Worm (Caenorhabditis elegans) whole organism, L3 larva: ENCODE results near the gene sma-6.
A peak's percentile ranks its signal among the peaks of the same experiment; 100 is the strongest.

Experiments
- R02D3.7 ChIP-seq: fragments of 150-350 bp; optimal IDR thresholded peaks from 2 replicates; lab custom pipeline; 2014; ENCODE audit warnings: missing biosample characterization, missing genetic modification characterization
- ZK546.5 ChIP-seq: sonication (generic microtip); optimal IDR thresholded peaks from 2 replicates; lab custom pipeline; 2017; ENCODE audit warnings: missing biosample characterization, missing genetic modification characterization
- aly-2 ChIP-seq: fragments of 150-350 bp; optimal IDR thresholded peaks from 2 replicates; lab custom pipeline; 2014; ENCODE audit warnings: missing biosample characterization, missing genetic modification characterization
- ama-1 ChIP-seq: fragments of 150-350 bp; optimal IDR thresholded peaks from 2 replicates; lab custom pipeline; 2018
- ceh-16 ChIP-seq: sonication (generic microtip); optimal IDR thresholded peaks from 2 replicates; lab custom pipeline; 2017; ENCODE audit warnings: missing biosample characterization, missing genetic modification characterization
- ceh-28 ChIP-seq: fragments of 150-350 bp; optimal IDR thresholded peaks from 2 replicates; lab custom pipeline; 2014; ENCODE audit warnings: missing biosample characterization, missing genetic modification reagents, missing genetic modification characterization
- ceh-82 ChIP-seq: fragments of 150-350 bp; optimal IDR thresholded peaks from 2 replicates; lab custom pipeline; 2014; ENCODE audit warnings: missing biosample characterization, missing genetic modification characterization
- daf-12 ChIP-seq: fragments of 150-350 bp; optimal IDR thresholded peaks from 2 replicates; lab custom pipeline; 2014; ENCODE audit warnings: missing biosample characterization, missing genetic modification reagents, missing genetic modification characterization
- egl-5 ChIP-seq: fragments of 150-350 bp; optimal IDR thresholded peaks from 2 replicates; lab custom pipeline; 2017; ENCODE audit warnings: missing biosample characterization, missing genetic modification reagents, missing genetic modification characterization, inconsistent platforms
- elt-1 ChIP-seq: fragments of 150-350 bp; optimal IDR thresholded peaks from 2 replicates; lab custom pipeline; 2014; ENCODE audit warnings: missing biosample characterization, missing genetic modification characterization
- elt-2 ChIP-seq: sonication (generic microtip); optimal IDR thresholded peaks from 2 replicates; lab custom pipeline; 2016; ENCODE audit warnings: missing genetic modification reagents, mild to moderate bottlenecking, missing genetic modification characterization, missing compliant biosample characterization
- elt-3 ChIP-seq, 3 experiments: fragments of 150-350 bp in 1 of 3; sonication (generic microtip) in 2 of 3; optimal IDR thresholded peaks; 2 replicates in 2 of 3; 4 replicates in 1 of 3; lab custom pipeline; 2014 to 2017; ENCODE audit warnings: missing biosample characterization in 3 of 3, missing genetic modification characterization in 3 of 3
- fkh-10 ChIP-seq: sonication (generic microtip); optimal IDR thresholded peaks from 2 replicates; lab custom pipeline; 2017; ENCODE audit warnings: missing biosample characterization, missing genetic modification reagents, missing genetic modification characterization
- fkh-2 ChIP-seq: fragments of 150-350 bp; optimal IDR thresholded peaks from 2 replicates; lab custom pipeline; 2014; ENCODE audit warnings: missing biosample characterization, missing genetic modification reagents, missing genetic modification characterization
- fos-1 ChIP-seq: fragments of 150-350 bp; optimal IDR thresholded peaks from 2 replicates; lab custom pipeline; 2014; ENCODE audit warnings: missing biosample characterization, missing genetic modification characterization
- hmg-11 ChIP-seq: sonication (generic microtip); optimal IDR thresholded peaks from 2 replicates; lab custom pipeline; 2016; ENCODE audit warnings: missing genetic modification characterization, missing compliant biosample characterization
- jun-1 ChIP-seq: fragments of 150-350 bp; optimal IDR thresholded peaks from 2 replicates; lab custom pipeline; 2014; ENCODE audit warnings: missing biosample characterization, missing genetic modification reagents, missing genetic modification characterization
- lin-15B ChIP-seq: fragments of 150-350 bp; optimal IDR thresholded peaks from 2 replicates; lab custom pipeline; 2014; ENCODE audit warnings: missing biosample characterization, missing genetic modification characterization
- lin-39 ChIP-seq: fragments of 150-350 bp; optimal IDR thresholded peaks from 2 replicates; lab custom pipeline; 2018; ENCODE audit warnings: missing biosample characterization, missing genetic modification reagents, missing genetic modification characterization
- lsy-12 ChIP-seq: sonication (generic microtip); optimal IDR thresholded peaks from 2 replicates; lab custom pipeline; 2016; ENCODE audit warnings: mild to moderate bottlenecking, missing genetic modification characterization, missing compliant biosample characterization
- mdl-1 ChIP-seq: fragments of 150-350 bp; optimal IDR thresholded peaks from 2 replicates; lab custom pipeline; 2014; ENCODE audit warnings: missing biosample characterization, missing genetic modification characterization
- mml-1 ChIP-seq: fragments of 150-350 bp; sonication (generic microtip); optimal IDR thresholded peaks from 3 replicates; lab custom pipeline; 2014; ENCODE audit warnings: missing biosample characterization, missing genetic modification characterization
- nfya-1 ChIP-seq: sonication (generic microtip); optimal IDR thresholded peaks from 2 replicates; lab custom pipeline; 2017; ENCODE audit warnings: missing genetic modification characterization, mild to moderate bottlenecking, missing compliant biosample characterization, antibody characterized with exemption, moderate library complexity; ENCODE audit not compliant: insufficient read depth
- nhr-11 ChIP-seq: fragments of 150-350 bp; optimal IDR thresholded peaks from 2 replicates; lab custom pipeline; 2014; ENCODE audit warnings: missing biosample characterization, missing genetic modification characterization
- nhr-12 ChIP-seq: fragments of 150-350 bp; optimal IDR thresholded peaks from 2 replicates; lab custom pipeline; 2014; ENCODE audit warnings: missing biosample characterization, missing genetic modification characterization
- nhr-23 ChIP-seq: fragments of 150-350 bp; optimal IDR thresholded peaks from 2 replicates; lab custom pipeline; 2014; ENCODE audit warnings: missing biosample characterization, missing genetic modification reagents, missing genetic modification characterization
- nhr-237 ChIP-seq: fragments of 150-350 bp; optimal IDR thresholded peaks from 2 replicates; lab custom pipeline; 2014; ENCODE audit warnings: missing biosample characterization, missing genetic modification characterization
- nhr-25 ChIP-seq: sonication (generic microtip); optimal IDR thresholded peaks from 2 replicates; lab custom pipeline; 2017; ENCODE audit warnings: missing biosample characterization, missing genetic modification characterization
- nhr-28 ChIP-seq: fragments of 150-350 bp; optimal IDR thresholded peaks from 2 replicates; lab custom pipeline; 2014; ENCODE audit warnings: missing biosample characterization, missing genetic modification characterization
- nhr-43 ChIP-seq: sonication (generic microtip); optimal IDR thresholded peaks from 2 replicates; lab custom pipeline; 2016; ENCODE audit warnings: mild to moderate bottlenecking, missing genetic modification characterization, missing compliant biosample characterization; ENCODE audit not compliant: poor library complexity, severe bottlenecking
- nhr-67 ChIP-seq: fragments of 150-350 bp; optimal IDR thresholded peaks from 2 replicates; lab custom pipeline; 2014; ENCODE audit warnings: missing biosample characterization, missing genetic modification characterization
- nhr-76 ChIP-seq: fragments of 150-350 bp; sonication (generic microtip); optimal IDR thresholded peaks from 5 replicates; lab custom pipeline; 2014; ENCODE audit warnings: missing biosample characterization, missing genetic modification characterization
- nhr-77 ChIP-seq: fragments of 150-350 bp; optimal IDR thresholded peaks from 2 replicates; lab custom pipeline; 2014; ENCODE audit warnings: missing biosample characterization, missing genetic modification characterization
- pha-4 ChIP-seq: fragments of 150-350 bp; optimal IDR thresholded peaks from 2 replicates; lab custom pipeline; 2014; ENCODE audit warnings: missing biosample characterization, missing genetic modification reagents, missing genetic modification characterization
- pqm-1 ChIP-seq: fragments of 150-350 bp; optimal IDR thresholded peaks from 2 replicates; lab custom pipeline; 2017; ENCODE audit warnings: missing biosample characterization, missing genetic modification characterization, inconsistent platforms
- sea-2 ChIP-seq: fragments of 150-350 bp; sonication (generic microtip); optimal IDR thresholded peaks from 4 replicates; lab custom pipeline; 2014; ENCODE audit warnings: missing biosample characterization, missing genetic modification reagents, missing genetic modification characterization
- skn-1 ChIP-seq: fragments of 150-350 bp; optimal IDR thresholded peaks from 2 replicates; lab custom pipeline; 2014; ENCODE audit warnings: missing biosample characterization, missing genetic modification characterization
- snpc-4 ChIP-seq: fragments of 150-350 bp; optimal IDR thresholded peaks from 2 replicates; lab custom pipeline; 2014; ENCODE audit warnings: missing biosample characterization, missing genetic modification characterization
- tbx-2 ChIP-seq: sonication (generic microtip); optimal IDR thresholded peaks from 2 replicates; lab custom pipeline; 2016; ENCODE audit warnings: mild to moderate bottlenecking, missing genetic modification characterization, missing compliant biosample characterization
- unc-39 ChIP-seq: sonication (generic microtip); optimal IDR thresholded peaks from 4 replicates; lab custom pipeline; 2017; ENCODE audit warnings: missing biosample characterization, missing genetic modification characterization
- unc-62 ChIP-seq: fragments of 150-350 bp; sonication (generic microtip); optimal IDR thresholded peaks from 4 replicates; lab custom pipeline; 2014; ENCODE audit warnings: missing biosample characterization, missing genetic modification reagents, missing genetic modification characterization
- zag-1 ChIP-seq: fragments of 150-350 bp; optimal IDR thresholded peaks from 2 replicates; lab custom pipeline; 2014; ENCODE audit warnings: missing biosample characterization, missing genetic modification characterization
- ztf-11 ChIP-seq: fragments of 150-350 bp; optimal IDR thresholded peaks from 2 replicates; lab custom pipeline; 2014; ENCODE audit warnings: missing biosample characterization, missing genetic modification characterization
- ztf-4 ChIP-seq: fragments of 150-350 bp; optimal IDR thresholded peaks from 2 replicates; lab custom pipeline; 2014; ENCODE audit warnings: missing biosample characterization, missing genetic modification characterization

Gene sma-6

DNA sequence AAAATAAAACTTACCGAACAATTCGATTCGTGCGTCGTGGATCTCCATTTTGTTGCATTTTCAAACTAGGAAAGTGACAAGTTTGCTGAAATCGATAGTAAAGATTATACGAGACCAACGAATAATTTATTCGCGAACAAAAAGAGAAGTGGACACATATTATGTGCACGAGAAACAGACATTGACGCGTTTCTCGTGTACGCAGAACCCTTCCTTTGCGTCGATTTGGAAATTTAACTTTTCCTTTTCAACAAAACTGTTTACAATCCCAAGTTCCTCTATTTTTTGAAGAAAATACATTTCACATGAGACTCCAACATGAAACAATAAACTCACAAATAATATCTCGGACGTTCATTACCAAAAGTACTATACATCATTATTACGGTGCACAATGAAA is 36.5 kb downstream of the sma-6 start, which contains the start of gene K10B2.4 (continued):
- TF ChIP-seq hmg-11 (tag; lab: Kevin White, UChicago), result peak; percentile 56
- no peak for TF ChIP-seq fos-1 (tag; lab: Kevin White, UChicago)

- TF ChIP-seq daf-12 (tag; lab: Kevin White, UChicago) (no peak), mdl-1 (tag; lab: Kevin White, UChicago) (no peak), egl-5 (tag; lab: Kevin White, UChicago) (no peak)
Measured at ce11 chrII:6365237-6365815, 41.0 kb downstream of the sma-6 start, which contains the start of the genes ani-2 and clec-88. TSS of gene ani-2 (minus strand) at chrII:6365367. TSS of gene clec-88 (plus strand) at chrII:6365722.

DNA sequence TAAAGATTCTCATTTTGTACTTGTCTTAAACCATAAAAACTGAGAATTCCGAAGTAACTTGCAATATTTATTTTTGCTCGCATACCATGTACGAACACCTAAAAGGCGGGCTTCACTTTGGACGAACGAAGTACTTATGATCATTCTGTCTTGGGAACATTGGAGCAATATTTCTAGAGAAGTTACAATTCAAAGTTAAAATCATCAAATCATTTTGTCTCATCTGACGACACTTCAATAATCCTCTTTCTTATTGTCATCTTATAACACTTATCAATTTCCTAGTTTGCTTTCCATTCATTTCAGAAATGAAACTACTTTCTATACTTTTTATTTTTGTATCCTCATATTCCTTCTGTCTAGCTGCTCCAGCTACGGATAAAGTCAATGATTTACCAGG is 42.4 kb downstream of the sma-6 start, which contains the start of gene ctsa-4.1:
TSS of gene ctsa-4.1 (plus strand) at position 301 of the 400 bp plus-strand sequence.
- TF ChIP-seq ceh-28 (no peak), ztf-4 (tag; lab: Kevin White, UChicago) (no peak), nhr-23 (no peak), pqm-1 (tag; lab: Kevin White, UChicago) (no peak), elt-1 (tag; lab: Kevin White, UChicago) (no peak), nhr-11 (no peak), ceh-16 (tag; lab: Kevin White, UChicago) (no peak), nhr-77 (no peak), lsy-12 (tag; lab: Kevin White, UChicago) (no peak), fos-1 (tag; lab: Kevin White, UChicago) (no peak), tbx-2 (tag; lab: Kevin White, UChicago) (no peak), zag-1 (tag; lab: Kevin White, UChicago) (no peak), jun-1 (tag; lab: Kevin White, UChicago) (no peak), hmg-11 (tag; lab: Kevin White, UChicago) (no peak), fkh-2 (tag; lab: Kevin White, UChicago) (no peak), mdl-1 (tag; lab: Kevin White, UChicago) (no peak), snpc-4 (tag; lab: Kevin White, UChicago) (no peak), pha-4 (tag; lab: Kevin White, UChicago) (no peak)

- TF ChIP-seq skn-1, result peak; percentile 4
- peak; percentile 5 for TF ChIP-seq nhr-11
- TF ChIP-seq jun-1 (tag; lab: Kevin White, UChicago), result peak; percentile 51
- TF ChIP-seq unc-39 (tag; lab: Kevin White, UChicago), result no peak
- TF ChIP-seq elt-3 (tag; optimal IDR thresholded peaks at IDR 0.05; lab: Kevin White, UChicago), result no peak
- TF ChIP-seq ceh-28, result peak; percentile 83
- TF ChIP-seq zag-1 (tag; lab: Kevin White, UChicago), result no peak
- no peak for TF ChIP-seq nhr-28
- no peak for TF ChIP-seq mml-1
- peak; percentile 64 for TF ChIP-seq snpc-4 (tag; lab: Kevin White, UChicago)
- no peak for TF ChIP-seq nhr-77
- TF ChIP-seq fos-1 (tag; lab: Kevin White, UChicago), result no peak
- no peak for TF ChIP-seq ztf-11 (tag; lab: Kevin White, UChicago)
- TF ChIP-seq ztf-4 (tag; lab: Kevin White, UChicago), result no peak
- TF ChIP-seq daf-12 (tag; lab: Kevin White, UChicago), result no peak
- TF ChIP-seq lsy-12 (tag; lab: Kevin White, UChicago), result peak; percentile 52
- TF ChIP-seq nfya-1, result peak; percentile 89
- TF ChIP-seq egl-5 (tag; lab: Kevin White, UChicago), result peak; percentile 35
- no peak for TF ChIP-seq aly-2 (tag; lab: Kevin White, UChicago)
- peak; percentile 70 for TF ChIP-seq pqm-1 (tag; lab: Kevin White, UChicago)
- peak; percentile 39 for TF ChIP-seq ceh-82
- TF ChIP-seq pha-4 (tag; lab: Kevin White, UChicago), result peak; percentile 83
- peak; percentile 83 for TF ChIP-seq lin-39 (tag; lab: Kevin White, UChicago)
- TF ChIP-seq fkh-2 (tag; lab: Kevin White, UChicago), result no peak
- TF ChIP-seq fkh-10 (GFP tag; lab: Kevin White, UChicago), result peak; percentile 25
- no peak for TF ChIP-seq nhr-237 (tag; lab: Kevin White, UChicago)
- TF ChIP-seq unc-62 (GFP tag; lab: Kevin White, UChicago), result no peak
- peak; percentile 32 for TF ChIP-seq tbx-2 (tag; lab: Kevin White, UChicago)
- TF ChIP-seq mdl-1 (tag; lab: Kevin White, UChicago), result peak; percentile 85
- TF ChIP-seq nhr-76 (tag; lab: Kevin White, UChicago), result no peak
- no peak for TF ChIP-seq sea-2 (GFP tag; lab: Kevin White, UChicago)
- TF ChIP-seq ZK546.5 (tag; lab: Kevin White, UChicago), result no peak
- peak; percentile 67 for TF ChIP-seq nhr-43 (tag; lab: Kevin White, UChicago)
- TF ChIP-seq nhr-67, result no peak
- peak; percentile 93 for TF ChIP-seq lin-15B
- TF ChIP-seq nhr-12 (tag; lab: Kevin White, UChicago), result no peak
- TF ChIP-seq ama-1 (lab: Kevin White, UChicago), result no peak
- peak; percentile 92 for TF ChIP-seq nhr-25 (tag; lab: Kevin White, UChicago)
- peak; percentile 89 for TF ChIP-seq hmg-11 (tag; lab: Kevin White, UChicago)
- peak; percentile 53 for TF ChIP-seq R02D3.7
- peak; percentile 70 for TF ChIP-seq elt-2 (tag; lab: Kevin White, UChicago)
Measured at ce11 chrII:6370110-6370509, 45.8 kb downstream of the sma-6 start.
